Fruit fly (Drosophila melanogaster): Measurements from ENCODE around the gene CG3792.

The CG3792 gene

DNA sequence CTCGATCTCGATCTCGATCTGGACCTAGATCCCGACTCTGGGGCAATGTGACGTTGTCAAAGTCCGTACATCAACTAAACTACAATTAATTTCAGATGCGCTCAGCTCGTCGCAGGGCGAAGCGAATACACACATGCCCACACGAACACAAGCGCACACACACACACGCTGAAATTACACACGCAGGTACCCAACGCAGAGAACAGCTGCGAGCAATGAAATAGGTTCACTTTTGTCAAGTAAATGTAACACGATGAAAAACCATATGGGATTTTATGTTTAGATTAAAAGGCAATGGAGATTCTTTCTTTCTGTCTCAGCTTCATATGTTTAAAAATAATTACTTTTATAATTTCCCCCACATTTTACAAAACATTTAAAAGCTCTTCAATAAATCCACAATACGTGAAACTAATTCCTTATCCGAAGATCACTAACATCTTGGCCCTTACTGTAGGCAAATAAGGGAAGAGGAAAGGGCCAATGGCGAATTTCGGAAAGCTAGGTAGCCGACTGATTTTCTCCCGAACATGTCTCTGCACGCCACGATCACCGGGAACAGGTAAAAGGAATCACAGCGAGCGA is 23.3 kb downstream of the CG3792 start (continued):
- TF ChIP-seq Lpt (GFP tag; optimal IDR thresholded peaks at IDR 0.05): no peak
- peak; percentile 56 for TF ChIP-seq CG14050 (GFP tag; IDR thresholded peaks at IDR 0.05)
- TF ChIP-seq psq (GFP tag; optimal IDR thresholded peaks at IDR 0.05): peak; percentile 60
- peak; percentile 68; the same call in 2 of the 3 replicates for TF ChIP-seq CG2889 (GFP tag; IDR thresholded peaks at IDR 0.05)
- TF ChIP-seq Drgx (GFP tag; IDR thresholded peaks at IDR 0.05): peak; percentile 75
- peak; percentile 75 for TF ChIP-seq sob (GFP tag; IDR thresholded peaks at IDR 0.05)
- peak; percentile 85 for TF ChIP-seq odd (GFP tag; optimal IDR thresholded peaks at IDR 0.05)
- peak; percentile 71 for TF ChIP-seq Taf1 (GFP tag; IDR thresholded peaks at IDR 0.05)
- peak; percentile 16; the same call in 1 of the 3 replicates for TF ChIP-seq CG3726 (GFP tag; IDR thresholded peaks at IDR 0.05)
- peak; percentile 78 for TF ChIP-seq CG9932 (GFP tag; IDR thresholded peaks at IDR 0.05)
- peak; percentile 56 to 85 for TF ChIP-seq Pdp1 (GFP tag; optimal IDR thresholded peaks at IDR 0.05)
- peak; percentile 83 for TF ChIP-seq fd102C (GFP tag; optimal IDR thresholded peaks at IDR 0.05)
- peak; percentile 80 for TF ChIP-seq bcd (GFP tag; optimal IDR thresholded peaks at IDR 0.05)
- TF ChIP-seq ac (GFP tag; optimal IDR thresholded peaks at IDR 0.05): peak; percentile 82
- TF ChIP-seq pan (optimal IDR thresholded peaks at IDR 0.05): no peak
- TF ChIP-seq pan (GFP tag; optimal IDR thresholded peaks at IDR 0.05 in 1 of 2, IDR thresholded peaks at IDR 0.05 in 1 of 2): peak in 1 of 2 experiments; percentile 82
- TF ChIP-seq Bdp1 (GFP tag; optimal IDR thresholded peaks at IDR 0.05): peak; percentile 48
- peak; percentile 63 for TF ChIP-seq E2f2 (GFP tag; IDR thresholded peaks at IDR 0.05)
- TF ChIP-seq vnd (GFP tag; IDR thresholded peaks at IDR 0.05; ENCODE audit: partially characterized antibody): no peak
- TF ChIP-seq CG2202 (tag; optimal IDR thresholded peaks at IDR 0.05): peak; percentile 85
- TF ChIP-seq gem (tag; optimal IDR thresholded peaks at IDR 0.05): peak; percentile 94
- peak; percentile 89 for TF ChIP-seq CG12391 (tag; optimal IDR thresholded peaks at IDR 0.05)
- no peak for TF ChIP-seq sc (optimal IDR thresholded peaks at IDR 0.05)
- TF ChIP-seq sc (GFP tag; optimal IDR thresholded peaks at IDR 0.05): peak; percentile 67
- peak; percentile 86 for TF ChIP-seq CG30431 (GFP tag; optimal IDR thresholded peaks at IDR 0.05)
- peak; percentile 26 for TF ChIP-seq grn (GFP tag; optimal IDR thresholded peaks at IDR 0.05)
- TF ChIP-seq Hr78 (GFP tag; optimal IDR thresholded peaks at IDR 0.05): peak in 1 of 2 experiments; percentile 60
- TF ChIP-seq danr (GFP tag; IDR thresholded peaks at IDR 0.05): peak; percentile 76
- TF ChIP-seq Hr51 (GFP tag; optimal IDR thresholded peaks at IDR 0.05): peak; percentile 23 to 87
- no peak for TF ChIP-seq da (GFP tag; optimal IDR thresholded peaks at IDR 0.05)
- peak; percentile 85 for TF ChIP-seq tio (GFP tag; optimal IDR thresholded peaks at IDR 0.05)
- peak; percentile 73 for TF ChIP-seq CG6813 (GFP tag; optimal IDR thresholded peaks at IDR 0.05)
- TF ChIP-seq zf30C (GFP tag; optimal IDR thresholded peaks at IDR 0.05): no peak
- peak; percentile 59 for TF ChIP-seq CG2116 (GFP tag; optimal IDR thresholded peaks at IDR 0.05)
- TF ChIP-seq Usf (GFP tag; optimal IDR thresholded peaks at IDR 0.05): peak; percentile 64
- TF ChIP-seq CG1792 (GFP tag; optimal IDR thresholded peaks at IDR 0.05): peak; percentile 9
- TF ChIP-seq tgo (GFP tag; IDR thresholded peaks at IDR 0.05): peak; percentile 75
- TF ChIP-seq CG9609 (GFP tag; optimal IDR thresholded peaks at IDR 0.05): peak; percentile 84
- TF ChIP-seq CG15269 (tag; optimal IDR thresholded peaks at IDR 0.05): peak; percentile 84
- peak; percentile 74 for TF ChIP-seq Hand (GFP tag; optimal IDR thresholded peaks at IDR 0.05)
- TF ChIP-seq CG34422 (GFP tag; IDR thresholded peaks at IDR 0.05): peak; percentile 75; the same call in 2 of the 3 replicates
- TF ChIP-seq CG17328 (GFP tag; IDR thresholded peaks at IDR 0.05): peak; percentile 84
- peak; percentile 84 for TF ChIP-seq BtbVII (GFP tag; optimal IDR thresholded peaks at IDR 0.05)
- no peak for TF ChIP-seq btn (GFP tag; optimal IDR thresholded peaks at IDR 0.05)
- TF ChIP-seq CoRest (tag; optimal IDR thresholded peaks at IDR 0.05): peak; percentile 88
- peak; percentile 30 for TF ChIP-seq CG3995 (GFP tag; optimal IDR thresholded peaks at IDR 0.05)
- TF ChIP-seq nom (GFP tag; optimal IDR thresholded peaks at IDR 0.05): peak; percentile 70
- peak; percentile 42 for TF ChIP-seq CG1603 (tag; optimal IDR thresholded peaks at IDR 0.05)
- peak; percentile 84 for TF ChIP-seq Ada2b (GFP tag; IDR thresholded peaks at IDR 0.05)
- TF ChIP-seq ewg (GFP tag; optimal IDR thresholded peaks at IDR 0.05): peak; percentile 54
